Fruit fly (Drosophila melanogaster) whole organism, embryonic: Measurements from ENCODE around the gene Ostgamma.

Experiments used
- ATbp ChIP-seq: fragments of 200-800 bp; sonication (Bioruptor generic); optimal IDR thresholded peaks from 2 replicates; lab custom pipeline; 2017; ENCODE audit warnings: missing biosample characterization, mild to moderate bottlenecking, missing genetic modification characterization, missing genetic modification reagents
- Aef1 ChIP-seq: fragments of 200-800 bp; sonication (Bioruptor generic); IDR thresholded peaks from 3 replicates; pipeline ENCODE4 v1.3.6; 2022; ENCODE audit warnings: missing biosample characterization, missing genetic modification characterization
- Bteb2 ChIP-seq: fragments of 200-800 bp; sonication (Bioruptor generic); optimal IDR thresholded peaks from 2 replicates; lab custom pipeline; 2016; ENCODE audit warnings: missing biosample characterization, missing genetic modification characterization
- CG10274 ChIP-seq: fragments of 200-800 bp; sonication (Bioruptor generic); optimal IDR thresholded peaks from 3 replicates; lab custom pipeline; 2017; ENCODE audit warnings: missing biosample characterization, mild to moderate bottlenecking, missing genetic modification characterization
- CG11456 ChIP-seq: fragments of 200-800 bp; sonication (Bioruptor generic); IDR thresholded peaks from 3 replicates; pipeline ENCODE4 v1.3.6; 2022; ENCODE audit warnings: missing biosample characterization, missing genetic modification characterization
- CG11723 ChIP-seq: fragments of 200-800 bp; sonication (Bioruptor generic); optimal IDR thresholded peaks from 2 replicates; lab custom pipeline; 2017; ENCODE audit warnings: missing biosample characterization, mild to moderate bottlenecking, missing genetic modification characterization
- CG12219 ChIP-seq: fragments of 200-800 bp; sonication (Bioruptor generic); optimal IDR thresholded peaks from 3 replicates; lab custom pipeline; 2018; ENCODE audit warnings: missing biosample characterization, mild to moderate bottlenecking, missing genetic modification characterization
- CG12744 ChIP-seq: fragments of 200-800 bp; sonication (Bioruptor generic); optimal IDR thresholded peaks from 2 replicates; lab custom pipeline; 2016; ENCODE audit warnings: missing biosample characterization, missing genetic modification characterization
- CG13894 ChIP-seq: fragments of 200-800 bp; sonication (Bioruptor generic); optimal IDR thresholded peaks from 3 replicates; lab custom pipeline; 2018; ENCODE audit warnings: missing biosample characterization, mild to moderate bottlenecking, missing genetic modification characterization, moderate library complexity
- CG14667 ChIP-seq: fragments of 200-800 bp; sonication (Bioruptor generic); IDR thresholded peaks from 2 replicates; pipeline ENCODE4 v1.3.6; 2022; ENCODE audit warnings: missing biosample characterization, missing genetic modification characterization
- CG14860 ChIP-seq: fragments of 200-800 bp; sonication (Bioruptor generic); IDR thresholded peaks from 3 replicates; pipeline ENCODE4 v1.3.6; 2022; ENCODE audit warnings: missing biosample characterization, missing genetic modification characterization; ENCODE audit not compliant: partially characterized antibody
- CG1603 ChIP-seq: fragments of 200-800 bp; sonication (Bioruptor generic); optimal IDR thresholded peaks from 2 replicates; lab custom pipeline; 2019; ENCODE audit warnings: missing biosample characterization, mild to moderate bottlenecking, missing genetic modification characterization, moderate library complexity
- CG17568 ChIP-seq: fragments of 200-800 bp; sonication (Bioruptor generic); optimal IDR thresholded peaks from 2 replicates; lab custom pipeline; 2018; ENCODE audit warnings: missing biosample characterization, mild to moderate bottlenecking, missing genetic modification characterization, moderate library complexity
- CG17802 ChIP-seq: fragments of 200-800 bp; sonication (Bioruptor generic); optimal IDR thresholded peaks from 2 replicates; lab custom pipeline; 2018; ENCODE audit warnings: missing biosample characterization, mild to moderate bottlenecking, missing genetic modification characterization, moderate library complexity
- CG30431 ChIP-seq: fragments of 200-800 bp; sonication (Bioruptor generic); optimal IDR thresholded peaks from 2 replicates; lab custom pipeline; 2017; ENCODE audit warnings: missing biosample characterization, missing genetic modification characterization
- CG3163 ChIP-seq: fragments of 200-800 bp; sonication (Bioruptor generic); optimal IDR thresholded peaks from 3 replicates; lab custom pipeline; 2016; ENCODE audit warnings: missing biosample characterization, missing genetic modification characterization
- CG32772 ChIP-seq: fragments of 200-800 bp; sonication (Bioruptor generic); IDR thresholded peaks from 2 replicates; pipeline ENCODE4 v1.3.6; 2022; ENCODE audit warnings: missing biosample characterization, missing genetic modification characterization
- CG34376 ChIP-seq: fragments of 200-800 bp; sonication (Bioruptor generic); optimal IDR thresholded peaks from 2 replicates; lab custom pipeline; 2018; ENCODE audit warnings: missing biosample characterization, mild to moderate bottlenecking, missing genetic modification characterization
- CG6791 ChIP-seq: fragments of 200-800 bp; sonication (Bioruptor generic); IDR thresholded peaks from 3 replicates; pipeline ENCODE4 v1.3.6; 2022; ENCODE audit warnings: missing biosample characterization, missing genetic modification characterization; ENCODE audit not compliant: partially characterized antibody
- CG8089 ChIP-seq: fragments of 200-800 bp; sonication (Bioruptor generic); optimal IDR thresholded peaks from 3 replicates; lab custom pipeline; 2016; ENCODE audit warnings: missing biosample characterization, missing genetic modification characterization
- CHES-1-like ChIP-seq: fragments of 200-800 bp; sonication (Bioruptor generic); optimal IDR thresholded peaks from 2 replicates; lab custom pipeline; 2016; ENCODE audit warnings: missing biosample characterization, missing genetic modification characterization
- Doc3 ChIP-seq: fragments of 200-800 bp; sonication (Bioruptor generic); IDR thresholded peaks from 3 replicates; pipeline ENCODE4 v1.3.6; 2022; ENCODE audit warnings: missing biosample characterization, missing genetic modification characterization; ENCODE audit not compliant: partially characterized antibody
- Dp ChIP-seq: fragments of 200-800 bp; sonication (Bioruptor generic); optimal IDR thresholded peaks from 2 replicates; lab custom pipeline; 2018; ENCODE audit warnings: missing biosample characterization, mild to moderate bottlenecking, missing genetic modification characterization, moderate library complexity
- ERR ChIP-seq: fragments of 200-800 bp; sonication (Bioruptor generic); optimal IDR thresholded peaks from 2 replicates; lab custom pipeline; 2016; ENCODE audit warnings: missing biosample characterization, missing genetic modification characterization
- HLH4C ChIP-seq: fragments of 200-800 bp; sonication (Bioruptor generic); IDR thresholded peaks from 3 replicates; pipeline ENCODE4 v1.3.6; 2022; ENCODE audit warnings: missing biosample characterization, missing genetic modification characterization; ENCODE audit not compliant: partially characterized antibody
- HLH54F ChIP-seq: fragments of 200-800 bp; sonication (Bioruptor generic); optimal IDR thresholded peaks from 3 replicates; lab custom pipeline; 2016; ENCODE audit warnings: missing biosample characterization, missing genetic modification characterization
- MBD-R2 ChIP-seq: fragments of 200-800 bp; sonication (Bioruptor generic); IDR thresholded peaks from 2 replicates; pipeline ENCODE4 v1.3.6; 2022; ENCODE audit warnings: missing biosample characterization, missing genetic modification characterization
- MESR4 ChIP-seq: fragments of 200-800 bp; sonication (Bioruptor generic); optimal IDR thresholded peaks from 2 replicates; lab custom pipeline; 2018; ENCODE audit warnings: missing biosample characterization, mild to moderate bottlenecking, missing genetic modification characterization, moderate library complexity
- Myb ChIP-seq: fragments of 200-800 bp; sonication (Bioruptor generic); optimal IDR thresholded peaks from 2 replicates; lab custom pipeline; 2016; ENCODE audit warnings: missing biosample characterization, missing genetic modification characterization
- Stat92E ChIP-seq, 3 experiments: fragments of >200 bp in 2 of 3; fragments of 200-800 bp in 1 of 3; sonication (Bioruptor generic) in 1 of 3; optimal IDR thresholded peaks; 2 replicates each; lab custom pipeline; 2017 to 2019; ENCODE audit warnings: missing biosample characterization in 3 of 3, missing genetic modification characterization in 3 of 3, mild to moderate bottlenecking in 1 of 3, moderate library complexity in 1 of 3
- caup ChIP-seq: fragments of 200-800 bp; sonication (Bioruptor generic); optimal IDR thresholded peaks from 3 replicates; lab custom pipeline; 2017; ENCODE audit warnings: missing biosample characterization, mild to moderate bottlenecking, missing genetic modification characterization, moderate library complexity; ENCODE audit not compliant: severe bottlenecking
- da ChIP-seq: fragments of 200-800 bp; sonication (Bioruptor generic); optimal IDR thresholded peaks from 2 replicates; lab custom pipeline; 2016; ENCODE audit warnings: missing biosample characterization, missing genetic modification characterization
- esg ChIP-seq: fragments of 200-800 bp; sonication (Bioruptor generic); conservative IDR thresholded peaks from 2 replicates; pipeline ENCODE4 v1.3.6; 2022; ENCODE audit warnings: missing biosample characterization, missing genetic modification characterization
- fd96Cb ChIP-seq: fragments of 200-800 bp; sonication (Bioruptor generic); optimal IDR thresholded peaks from 2 replicates; lab custom pipeline; 2018; ENCODE audit warnings: missing biosample characterization, mild to moderate bottlenecking, missing genetic modification characterization, moderate library complexity
- grn ChIP-seq: fragments of 200-800 bp; sonication (Bioruptor generic); optimal IDR thresholded peaks from 3 replicates; lab custom pipeline; 2017; ENCODE audit warnings: missing biosample characterization, missing genetic modification characterization
- gro ChIP-seq: fragments of 200-800 bp; sonication (Bioruptor generic); optimal IDR thresholded peaks from 2 replicates; lab custom pipeline; 2016; ENCODE audit warnings: missing biosample characterization, missing genetic modification characterization
- gsb-n ChIP-seq: fragments of 200-800 bp; sonication (Bioruptor generic); optimal IDR thresholded peaks from 3 replicates; lab custom pipeline; 2018; ENCODE audit warnings: missing biosample characterization, mild to moderate bottlenecking, missing genetic modification characterization
- jing ChIP-seq: fragments of 200-800 bp; sonication (Bioruptor generic); optimal IDR thresholded peaks from 2 replicates; lab custom pipeline; 2018; ENCODE audit warnings: missing biosample characterization, mild to moderate bottlenecking, missing genetic modification characterization
- kah ChIP-seq: fragments of 200-800 bp; sonication (Bioruptor generic); optimal IDR thresholded peaks from 2 replicates; lab custom pipeline; 2018; ENCODE audit warnings: missing biosample characterization, mild to moderate bottlenecking, missing genetic modification characterization
- lilli ChIP-seq: fragments of 200-800 bp; sonication (Bioruptor generic); optimal IDR thresholded peaks from 3 replicates; lab custom pipeline; 2016; ENCODE audit warnings: missing biosample characterization, missing genetic modification characterization
- pita ChIP-seq: fragments of 200-800 bp; sonication (Bioruptor generic); optimal IDR thresholded peaks from 2 replicates; lab custom pipeline; 2017; ENCODE audit warnings: missing biosample characterization, mild to moderate bottlenecking, missing genetic modification characterization
- salm ChIP-seq: fragments of 200-800 bp; sonication (Bioruptor generic); optimal IDR thresholded peaks from 2 replicates; lab custom pipeline; 2018; ENCODE audit warnings: missing biosample characterization, mild to moderate bottlenecking, missing genetic modification characterization
- sqz ChIP-seq: fragments of 200-800 bp; sonication (Bioruptor generic); optimal IDR thresholded peaks from 3 replicates; lab custom pipeline; 2018; ENCODE audit warnings: missing biosample characterization, mild to moderate bottlenecking, missing genetic modification characterization
- toy ChIP-seq: fragments of 200-800 bp; sonication (Bioruptor generic); IDR thresholded peaks from 2 replicates; pipeline ENCODE4 v1.3.6; 2022; ENCODE audit warnings: missing biosample characterization, missing genetic modification characterization
- tup ChIP-seq: fragments of 200-800 bp; sonication (Bioruptor generic); optimal IDR thresholded peaks from 2 replicates; lab custom pipeline; 2016; ENCODE audit warnings: missing biosample characterization, mild to moderate bottlenecking, missing genetic modification characterization, moderate library complexity
- unc-4 ChIP-seq: fragments of 200-800 bp; sonication (Bioruptor generic); IDR thresholded peaks from 2 replicates; pipeline ENCODE4 v1.3.6; 2022; ENCODE audit warnings: missing biosample characterization, missing genetic modification characterization; ENCODE audit not compliant: partially characterized antibody
- wor ChIP-seq: fragments of 200-800 bp; sonication (Bioruptor generic); IDR thresholded peaks from 2 replicates; pipeline ENCODE4 v1.3.6; 2022; ENCODE audit warnings: missing biosample characterization, missing genetic modification characterization
- z ChIP-seq: fragments of 200-800 bp; sonication (Bioruptor generic); IDR thresholded peaks from 3 replicates; pipeline ENCODE4 v1.3.6; 2022; ENCODE audit warnings: missing biosample characterization, missing genetic modification characterization
- zfh2 ChIP-seq: fragments of 200-800 bp; sonication (Bioruptor generic); optimal IDR thresholded peaks from 2 replicates; lab custom pipeline; 2016; ENCODE audit warnings: missing biosample characterization, missing genetic modification characterization

Ostgamma gene

dm6 chr2L:8302766-8303479 is 5.1 kb downstream of the Ostgamma start, which contains the start of the genes wol and Scgalpha (continued):
- TF ChIP-seq CG14667 (GFP tag; lab: Robert Waterston, UW) = no peak
- TF ChIP-seq pita (GFP tag; lab: Kevin White, UChicago) = no peak
- no peak for TF ChIP-seq CG3163 (GFP tag; lab: Kevin White, UChicago)
- no peak for TF ChIP-seq CG11723
- no peak for TF ChIP-seq salm (tag; lab: Kevin White, UChicago)
- TF ChIP-seq CG30431 (GFP tag; lab: Kevin White, UChicago) = no peak
- 0 out of 3 replicates have a peak, but pooled peaks have one; percentile 41 for TF ChIP-seq CG14860 (GFP tag; lab: Robert Waterston, UW)
- TF ChIP-seq CG13894 (tag; lab: Kevin White, UChicago) = no peak
- TF ChIP-seq CG10274 (GFP tag; lab: Kevin White, UChicago) = no peak
- TF ChIP-seq HLH4C = peak; percentile 69
- TF ChIP-seq CHES-1-like (GFP tag; lab: Kevin White, UChicago) = no peak
- TF ChIP-seq kah (GFP tag; lab: Kevin White, UChicago) = no peak
- no peak for TF ChIP-seq CG17802 (tag; lab: Kevin White, UChicago)
- TF ChIP-seq Dp (GFP tag; lab: Kevin White, UChicago) = peak; percentile 69
- TF ChIP-seq esg (GFP tag; lab: Robert Waterston, UW) = no peak
- TF ChIP-seq Stat92E (GFP tag; optimal IDR thresholded peaks at IDR 0.05; lab: Kevin White, UChicago) = peak in 1 of 3 experiments; percentile 97
- TF ChIP-seq CG11456 (GFP tag; lab: Robert Waterston, UW) = no peak
- TF ChIP-seq da = no peak
- no peak for TF ChIP-seq lilli
- no peak for TF ChIP-seq z (GFP tag; lab: Robert Waterston, UW)
- TF ChIP-seq CG32772 = no peak
- TF ChIP-seq gro (GFP tag; lab: Kevin White, UChicago) = no peak
- TF ChIP-seq CG12744 = no peak
- TF ChIP-seq CG17568 (GFP tag; lab: Kevin White, UChicago) = no peak
- TF ChIP-seq tup (GFP tag; lab: Kevin White, UChicago) = no peak
- peak; percentile 77 for TF ChIP-seq MBD-R2 (GFP tag; lab: Robert Waterston, UW)
- no peak for TF ChIP-seq ERR (GFP tag; lab: Kevin White, UChicago)
- TF ChIP-seq wor (GFP tag; lab: Robert Waterston, UW) = no peak
- peak; percentile 51 for TF ChIP-seq unc-4 (GFP tag; lab: Robert Waterston, UW)
- TF ChIP-seq CG8089 (GFP tag; lab: Kevin White, UChicago) = no peak
- TF ChIP-seq Aef1 = no peak
- no peak for TF ChIP-seq fd96Cb (tag; lab: Kevin White, UChicago)
- no peak for TF ChIP-seq ATbp
- no peak for TF ChIP-seq CG12219 (GFP tag; lab: Kevin White, UChicago)
- TF ChIP-seq zfh2 (GFP tag; lab: Kevin White, UChicago) = no peak
- peak; percentile 50; the same call in 2 of the 3 replicates for TF ChIP-seq CG6791 (GFP tag; lab: Robert Waterston, UW)
- TF ChIP-seq Doc3 (GFP tag; lab: Robert Waterston, UW) = peak; percentile 52; the same call in 2 of the 3 replicates
- peak; percentile 6 for TF ChIP-seq CG34376 (GFP tag; lab: Kevin White, UChicago)
- TF ChIP-seq grn (GFP tag; lab: Kevin White, UChicago) = peak; percentile 31
- no peak for TF ChIP-seq HLH54F (GFP tag; lab: Kevin White, UChicago)
- TF ChIP-seq toy = no peak
- TF ChIP-seq Myb (GFP tag; lab: Kevin White, UChicago) = peak; percentile 40
- no peak for TF ChIP-seq Bteb2 (GFP tag; lab: Kevin White, UChicago)
- peak; percentile 31 for TF ChIP-seq CG1603 (tag; lab: Kevin White, UChicago)
- TF ChIP-seq MESR4 (GFP tag; lab: Kevin White, UChicago) = peak; percentile 66
- TF ChIP-seq gsb-n (tag; lab: Kevin White, UChicago) = no peak
- no peak for TF ChIP-seq caup
- TF ChIP-seq jing (GFP tag; lab: Kevin White, UChicago) = no peak
- no peak for TF ChIP-seq sqz (GFP tag; lab: Kevin White, UChicago)
